Fruit fly (Drosophila melanogaster) whole organism, prepupa: Measurements from ENCODE around the gene Nf-YA.

Source experiments
- Blimp-1 ChIP-seq: fragments of 200-800 bp; sonication (Bioruptor generic); optimal IDR thresholded peaks from 3 replicates; lab custom pipeline; 2017; ENCODE audit warnings: missing biosample characterization, missing genetic modification characterization, mild to moderate bottlenecking, moderate library complexity, missing genetic modification reagents
- CG10631 ChIP-seq: fragments of 200-800 bp; sonication (Bioruptor generic); optimal IDR thresholded peaks from 2 replicates; lab custom pipeline; 2016; ENCODE audit warnings: missing biosample characterization, missing genetic modification characterization
- CG10669 ChIP-seq: fragments of 200-800 bp; sonication (Bioruptor generic); optimal IDR thresholded peaks from 3 replicates; lab custom pipeline; 2018; ENCODE audit warnings: missing biosample characterization, mild to moderate bottlenecking, missing genetic modification characterization, moderate library complexity
- CG11294 ChIP-seq: fragments of 200-800 bp; sonication (Bioruptor generic); IDR thresholded peaks from 2 replicates; pipeline ENCODE4 v1.3.6; 2022; ENCODE audit warnings: missing biosample characterization, missing genetic modification characterization
- CG11762 ChIP-seq: fragments of 200-800 bp; sonication (Bioruptor generic); optimal IDR thresholded peaks from 3 replicates; lab custom pipeline; 2016; ENCODE audit warnings: missing biosample characterization, missing genetic modification characterization; ENCODE audit not compliant: insufficient read depth
- CG11902 ChIP-seq: fragments of 200-800 bp; sonication (Bioruptor generic); optimal IDR thresholded peaks from 3 replicates; lab custom pipeline; 2016; ENCODE audit warnings: missing biosample characterization, missing genetic modification characterization
- CG15336 ChIP-seq: fragments of 200-800 bp; sonication (Bioruptor generic); IDR thresholded peaks from 2 replicates; pipeline ENCODE4 v1.3.6; 2022; ENCODE audit warnings: missing biosample characterization, missing genetic modification characterization
- CG1621 ChIP-seq: fragments of 200-800 bp; sonication (Bioruptor generic); optimal IDR thresholded peaks from 3 replicates; lab custom pipeline; 2018; ENCODE audit warnings: missing biosample characterization, mild to moderate bottlenecking, missing genetic modification characterization
- CG16779 ChIP-seq: fragments of 200-800 bp; sonication (Bioruptor generic); optimal IDR thresholded peaks from 3 replicates; lab custom pipeline; 2017; ENCODE audit warnings: missing biosample characterization, mild to moderate bottlenecking, missing genetic modification characterization
- CG32006 ChIP-seq: fragments of 200-800 bp; sonication (Bioruptor generic); optimal IDR thresholded peaks from 3 replicates; lab custom pipeline; 2017; ENCODE audit warnings: missing biosample characterization, mild to moderate bottlenecking, missing genetic modification characterization
- CG34406 ChIP-seq: fragments of 200-800 bp; sonication (Bioruptor generic); optimal IDR thresholded peaks from 3 replicates; lab custom pipeline; 2016; ENCODE audit warnings: missing biosample characterization, missing genetic modification characterization
- CG3919 ChIP-seq: fragments of 200-800 bp; sonication (Bioruptor generic); optimal IDR thresholded peaks from 3 replicates; lab custom pipeline; 2016; ENCODE audit warnings: missing biosample characterization, missing genetic modification characterization
- CG4318 ChIP-seq: fragments of 200-800 bp; sonication (Bioruptor generic); optimal IDR thresholded peaks from 3 replicates; lab custom pipeline; 2017; ENCODE audit warnings: missing biosample characterization, mild to moderate bottlenecking, missing genetic modification characterization
- CG6163 ChIP-seq: fragments of 200-800 bp; sonication (Bioruptor generic); IDR thresholded peaks from 3 replicates; pipeline ENCODE4 v1.3.6; 2022; ENCODE audit warnings: missing biosample characterization, missing genetic modification characterization
- CG6792 ChIP-seq: fragments of 200-800 bp; sonication (Bioruptor generic); optimal IDR thresholded peaks from 3 replicates; lab custom pipeline; 2016; ENCODE audit warnings: missing biosample characterization, missing genetic modification characterization
- CG6854 ChIP-seq: fragments of 200-800 bp; sonication (Bioruptor generic); optimal IDR thresholded peaks from 2 replicates; lab custom pipeline; 2017; ENCODE audit warnings: missing biosample characterization, mild to moderate bottlenecking, missing genetic modification characterization
- CG8119 ChIP-seq: fragments of 200-800 bp; sonication (Bioruptor generic); IDR thresholded peaks from 3 replicates; pipeline ENCODE4 v1.3.6; 2022; ENCODE audit warnings: missing biosample characterization, missing genetic modification characterization
- CG8319 ChIP-seq: fragments of 200-800 bp; sonication (Bioruptor generic); optimal IDR thresholded peaks from 3 replicates; lab custom pipeline; 2016; ENCODE audit warnings: missing biosample characterization, missing genetic modification characterization
- CG9139 ChIP-seq: fragments of 200-800 bp; sonication (Bioruptor generic); optimal IDR thresholded peaks from 3 replicates; lab custom pipeline; 2017; ENCODE audit warnings: missing biosample characterization, mild to moderate bottlenecking, missing genetic modification characterization
- Eip75B ChIP-seq: fragments of 200-800 bp; sonication (Bioruptor generic); optimal IDR thresholded peaks from 3 replicates; lab custom pipeline; 2016; ENCODE audit warnings: missing biosample characterization, missing genetic modification characterization
- Eip78C ChIP-seq: fragments of 200-800 bp; sonication (Bioruptor generic); peaks from one replicate; lab custom pipeline; 2016; ENCODE audit warnings: missing biosample characterization, missing genetic modification characterization
- Eip93F ChIP-seq: fragments of 200-800 bp; sonication (Bioruptor generic); optimal IDR thresholded peaks from 2 replicates; lab custom pipeline; 2016; ENCODE audit warnings: missing biosample characterization, mild to moderate bottlenecking, missing genetic modification characterization
- Ets96B ChIP-seq: fragments of 200-800 bp; optimal IDR thresholded peaks from 2 replicates; lab custom pipeline; 2019; ENCODE audit warnings: missing biosample characterization, mild to moderate bottlenecking, missing genetic modification characterization, moderate library complexity
- Gug ChIP-seq: fragments of 200-800 bp; sonication (Bioruptor generic); IDR thresholded peaks from 2 replicates; pipeline ENCODE4 v1.3.6; 2022; ENCODE audit warnings: missing biosample characterization, missing genetic modification characterization
- Hr38 ChIP-seq: sonication (Bioruptor generic); optimal IDR thresholded peaks from 2 replicates; lab custom pipeline; 2016; ENCODE audit warnings: missing biosample characterization, missing genetic modification characterization
- Hr39 ChIP-seq: fragments of 200-800 bp; sonication (Bioruptor generic); optimal IDR thresholded peaks from 2 replicates; lab custom pipeline; 2016; ENCODE audit warnings: missing biosample characterization, missing genetic modification characterization
- Hr4 ChIP-seq: fragments of 200-800 bp; sonication (Bioruptor generic); optimal IDR thresholded peaks from 3 replicates; lab custom pipeline; 2016; ENCODE audit warnings: missing biosample characterization, missing genetic modification characterization
- Lpt ChIP-seq: fragments of 200-800 bp; sonication (Bioruptor generic); optimal IDR thresholded peaks from 3 replicates; lab custom pipeline; 2016; ENCODE audit warnings: missing biosample characterization, missing genetic modification characterization
- Met ChIP-seq: fragments of 200-800 bp; sonication (Bioruptor generic); optimal IDR thresholded peaks from 3 replicates; lab custom pipeline; 2016; ENCODE audit warnings: missing biosample characterization, missing genetic modification characterization
- OdsH ChIP-seq: fragments of 200-800 bp; sonication (Bioruptor generic); optimal IDR thresholded peaks from 3 replicates; lab custom pipeline; 2016; ENCODE audit warnings: missing biosample characterization, missing genetic modification characterization
- Smox ChIP-seq: fragments of 200-800 bp; sonication (Bioruptor generic); optimal IDR thresholded peaks from 3 replicates; lab custom pipeline; 2016; ENCODE audit warnings: missing biosample characterization, missing genetic modification characterization
- Sox14 ChIP-seq: fragments of 200-800 bp; sonication (Bioruptor generic); optimal IDR thresholded peaks from 3 replicates; lab custom pipeline; 2016; ENCODE audit warnings: missing biosample characterization, missing genetic modification characterization
- Sox15 ChIP-seq: fragments of 200-800 bp; sonication (Bioruptor generic); optimal IDR thresholded peaks from 3 replicates; lab custom pipeline; 2016; ENCODE audit warnings: missing biosample characterization, missing genetic modification characterization
- acj6 ChIP-seq: fragments of 200-800 bp; sonication (Bioruptor generic); optimal IDR thresholded peaks from 3 replicates; lab custom pipeline; 2016; ENCODE audit warnings: missing biosample characterization, missing genetic modification characterization
- dac ChIP-seq: fragments of 200-800 bp; sonication (Bioruptor generic); optimal IDR thresholded peaks from 2 replicates; lab custom pipeline; 2017; ENCODE audit warnings: missing biosample characterization, mild to moderate bottlenecking, missing genetic modification characterization
- dsx ChIP-seq: fragments of 200-800 bp; optimal IDR thresholded peaks from 3 replicates; lab custom pipeline; 2019; ENCODE audit warnings: missing biosample characterization, mild to moderate bottlenecking, missing genetic modification characterization, moderate library complexity; ENCODE audit not compliant: poor library complexity, severe bottlenecking
- eg ChIP-seq: fragments of 200-800 bp; sonication (Bioruptor generic); IDR thresholded peaks from 3 replicates; pipeline ENCODE4 v1.3.6; 2022; ENCODE audit warnings: missing biosample characterization, missing genetic modification characterization
- esn ChIP-seq: fragments of 200-800 bp; sonication (Bioruptor generic); optimal IDR thresholded peaks from 2 replicates; lab custom pipeline; 2016; ENCODE audit warnings: missing biosample characterization, mild to moderate bottlenecking, missing genetic modification characterization, moderate library complexity
- fd85E ChIP-seq: fragments of 200-800 bp; sonication (Bioruptor generic); optimal IDR thresholded peaks from 3 replicates; lab custom pipeline; 2016; ENCODE audit warnings: missing biosample characterization, missing genetic modification characterization
- fkh ChIP-seq: fragments of 200-800 bp; sonication (Bioruptor generic); optimal IDR thresholded peaks from 3 replicates; lab custom pipeline; 2017; ENCODE audit warnings: missing biosample characterization, mild to moderate bottlenecking, missing genetic modification characterization, moderate library complexity
- pdm3 ChIP-seq: fragments of 200-800 bp; sonication (Bioruptor generic); optimal IDR thresholded peaks from 3 replicates; lab custom pipeline; 2016; ENCODE audit warnings: missing biosample characterization, missing genetic modification characterization
- salr ChIP-seq, 2 experiments: fragments of 200-800 bp; sonication (Bioruptor generic); optimal IDR thresholded peaks; 3 replicates each; lab custom pipeline; 2016 to 2018; ENCODE audit warnings: missing biosample characterization in 2 of 2, missing genetic modification characterization in 2 of 2, mild to moderate bottlenecking in 1 of 2
- spab ChIP-seq: fragments of 200-800 bp; sonication (Bioruptor generic); optimal IDR thresholded peaks from 2 replicates; lab custom pipeline; 2017; ENCODE audit warnings: missing biosample characterization, mild to moderate bottlenecking, missing genetic modification characterization, missing genetic modification reagents
- ss ChIP-seq, 2 experiments: fragments of 200-800 bp; sonication (Bioruptor generic); optimal IDR thresholded peaks; 2 replicates in 1 of 2; 3 replicates in 1 of 2; lab custom pipeline; 2017 to 2018; ENCODE audit warnings: mild to moderate bottlenecking in 2 of 2, missing biosample characterization in 2 of 2, missing genetic modification characterization in 2 of 2, moderate library complexity in 1 of 2
- svp ChIP-seq: fragments of 200-800 bp; sonication (Bioruptor generic); peaks from one replicate; lab custom pipeline; 2016; ENCODE audit warnings: missing biosample characterization, missing genetic modification characterization
- topi ChIP-seq: fragments of 200-800 bp; sonication (Bioruptor generic); optimal IDR thresholded peaks from 3 replicates; lab custom pipeline; 2016; ENCODE audit warnings: missing biosample characterization, missing genetic modification characterization

Gene Nf-YA

DNA sequence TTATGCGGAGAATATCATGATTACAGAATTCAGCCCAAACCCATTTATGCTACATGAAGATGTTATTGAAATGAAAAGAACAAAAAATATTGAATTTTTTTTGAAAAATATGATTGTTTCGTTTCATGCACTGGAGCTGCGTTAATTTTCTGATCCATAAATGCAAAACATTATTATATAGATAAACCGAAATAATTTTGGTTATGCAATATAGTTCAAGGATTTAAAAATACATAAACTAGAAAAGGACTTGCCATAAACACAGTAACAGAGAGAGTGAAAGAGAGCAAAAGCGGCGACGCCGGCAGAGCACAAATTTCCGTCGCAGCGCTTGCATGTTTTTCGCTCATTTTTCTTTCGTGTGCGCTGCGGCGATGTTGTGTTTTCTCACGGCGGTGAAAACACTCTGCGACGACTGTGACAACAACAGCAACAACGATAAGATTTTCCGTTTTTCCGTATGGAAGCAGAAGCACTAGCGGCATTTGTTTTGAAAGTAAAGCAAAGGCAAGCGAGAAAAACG lies 20.2 kb upstream of the Nf-YA start (continued):
- peak; percentile 86 for TF ChIP-seq CG6792 (GFP tag; lab: Kevin White, UChicago)
- peak; percentile 81 for TF ChIP-seq CG11762 (GFP tag; lab: Kevin White, UChicago)
- peak; percentile 96 for TF ChIP-seq CG32006 (GFP tag; lab: Kevin White, UChicago)
- peak; percentile 76 for TF ChIP-seq Eip93F
- peak; percentile 91 for TF ChIP-seq Eip75B (GFP tag; lab: Kevin White, UChicago)
- peak; percentile 89 for TF ChIP-seq dac (GFP tag; lab: Kevin White, UChicago)
- peak; percentile 91 for TF ChIP-seq OdsH (GFP tag; lab: Kevin White, UChicago)
- TF ChIP-seq Hr39 (GFP tag; lab: Kevin White, UChicago), result peak; percentile 64
- peak; percentile 89 for TF ChIP-seq CG3919 (GFP tag; lab: Kevin White, UChicago)
- TF ChIP-seq CG11294 (GFP tag; lab: Robert Waterston, UW), result peak; percentile 78
- peak; percentile 87 for TF ChIP-seq CG6163 (GFP tag; lab: Robert Waterston, UW)
- peak; percentile 83 for TF ChIP-seq fd85E (GFP tag; lab: Kevin White, UChicago)
- TF ChIP-seq ss (GFP tag; optimal IDR thresholded peaks at IDR 0.05; lab: Kevin White, UChicago), result peak; percentile 66 to 84
- TF ChIP-seq Hr4 (GFP tag; lab: Kevin White, UChicago), result peak; percentile 96
- peak; percentile 85 for TF ChIP-seq dsx (GFP tag; lab: Kevin White, UChicago)

DNA sequence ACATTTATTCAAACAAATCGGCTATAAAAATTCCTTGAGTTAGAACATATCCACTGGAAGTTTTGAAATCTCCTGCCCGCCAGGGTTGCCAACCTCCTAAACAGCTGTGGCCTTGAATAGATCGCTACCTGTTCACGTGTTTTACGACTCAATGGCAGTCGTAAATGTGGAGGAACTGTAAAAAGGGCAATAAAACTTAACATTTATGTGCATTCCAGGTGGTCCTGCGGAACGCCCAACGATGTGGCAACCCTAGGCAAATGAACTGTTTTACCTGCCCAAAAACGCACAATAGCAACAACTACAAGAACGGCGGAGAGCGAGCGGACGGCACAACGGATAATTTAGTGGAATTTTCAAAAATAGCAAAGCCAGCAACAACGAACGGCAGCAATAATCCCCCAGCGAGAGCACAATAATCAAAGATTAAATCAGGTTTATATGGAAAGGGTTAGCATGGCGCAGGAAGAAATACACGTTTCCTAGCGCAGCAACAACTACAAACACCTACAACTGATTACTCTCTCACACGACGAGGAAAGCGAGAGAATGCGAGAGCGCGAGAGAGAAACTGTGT lies 19.7 kb upstream of the Nf-YA start:
- TF ChIP-seq Eip78C (GFP tag; lab: Kevin White, UChicago), result no peak
- TF ChIP-seq CG8119, result no peak
- no peak for TF ChIP-seq fd85E (GFP tag; lab: Kevin White, UChicago)
- no peak for TF ChIP-seq CG10631 (GFP tag; lab: Kevin White, UChicago)
- no peak for TF ChIP-seq CG9139
- TF ChIP-seq svp, result no peak
- TF ChIP-seq CG11294 (GFP tag; lab: Robert Waterston, UW), result peak; percentile 36; the same call in 1 of the 2 replicates
- no peak for TF ChIP-seq Smox (GFP tag; lab: Kevin White, UChicago)
- no peak for TF ChIP-seq CG32006 (GFP tag; lab: Kevin White, UChicago)
- TF ChIP-seq OdsH (GFP tag; lab: Kevin White, UChicago), result no peak
- TF ChIP-seq CG15336, result peak; percentile 6; the same call in 1 of the 2 replicates
- no peak for TF ChIP-seq CG11902 (GFP tag; lab: Kevin White, UChicago)
- no peak for TF ChIP-seq CG6792 (GFP tag; lab: Kevin White, UChicago)
- peak; percentile 43; the same call in 1 of the 3 replicates for TF ChIP-seq CG6163 (GFP tag; lab: Robert Waterston, UW)
- no peak for TF ChIP-seq dac (GFP tag; lab: Kevin White, UChicago)
- peak; percentile 23 for TF ChIP-seq CG10669 (GFP tag; lab: Kevin White, UChicago)
- TF ChIP-seq salr (GFP tag; optimal IDR thresholded peaks at IDR 0.05; lab: Kevin White, UChicago), result peak in 1 of 2 experiments; percentile 7
- TF ChIP-seq Sox15 (GFP tag; lab: Kevin White, UChicago), result no peak
- TF ChIP-seq eg (GFP tag; lab: Robert Waterston, UW), result peak; percentile 62
- no peak for TF ChIP-seq CG16779 (tag; lab: Kevin White, UChicago)
- TF ChIP-seq CG8319 (GFP tag; lab: Kevin White, UChicago), result no peak
- no peak for TF ChIP-seq CG6854
- TF ChIP-seq pdm3 (GFP tag; lab: Kevin White, UChicago), result no peak
- no peak for TF ChIP-seq Hr38 (GFP tag; lab: Kevin White, UChicago)
- TF ChIP-seq Ets96B (tag; lab: Kevin White, UChicago), result peak; percentile 27
- no peak for TF ChIP-seq Blimp-1 (GFP tag; lab: Kevin White, UChicago)
- no peak for TF ChIP-seq CG11762 (GFP tag; lab: Kevin White, UChicago)
- TF ChIP-seq Met (GFP tag; lab: Kevin White, UChicago), result no peak
- no peak for TF ChIP-seq dsx (GFP tag; lab: Kevin White, UChicago)
- TF ChIP-seq topi, result no peak
- TF ChIP-seq esn, result no peak
- no peak for TF ChIP-seq spab (GFP tag; lab: Kevin White, UChicago)
- peak; percentile 47 for TF ChIP-seq CG1621 (tag; lab: Kevin White, UChicago)
- no peak for TF ChIP-seq CG4318 (GFP tag; lab: Kevin White, UChicago)
- TF ChIP-seq Sox14 (GFP tag; lab: Kevin White, UChicago), result peak; percentile 4
- no peak for TF ChIP-seq Eip75B (GFP tag; lab: Kevin White, UChicago)
- TF ChIP-seq CG3919 (GFP tag; lab: Kevin White, UChicago), result no peak
- TF ChIP-seq CG34406 (GFP tag; lab: Kevin White, UChicago), result no peak
- no peak for TF ChIP-seq ss (GFP tag; optimal IDR thresholded peaks at IDR 0.05; lab: Kevin White, UChicago)
- no peak for TF ChIP-seq Lpt (GFP tag; lab: Kevin White, UChicago)
- TF ChIP-seq Hr4 (GFP tag; lab: Kevin White, UChicago), result no peak
- no peak for TF ChIP-seq fkh (GFP tag; lab: Kevin White, UChicago)
- no peak for TF ChIP-seq acj6 (GFP tag; lab: Kevin White, UChicago)
- TF ChIP-seq Gug (GFP tag; lab: Robert Waterston, UW), result no peak
